Fruit fly (Drosophila melanogaster): ENCODE results near the gene CG5639.

Gene CG5639

DNA sequence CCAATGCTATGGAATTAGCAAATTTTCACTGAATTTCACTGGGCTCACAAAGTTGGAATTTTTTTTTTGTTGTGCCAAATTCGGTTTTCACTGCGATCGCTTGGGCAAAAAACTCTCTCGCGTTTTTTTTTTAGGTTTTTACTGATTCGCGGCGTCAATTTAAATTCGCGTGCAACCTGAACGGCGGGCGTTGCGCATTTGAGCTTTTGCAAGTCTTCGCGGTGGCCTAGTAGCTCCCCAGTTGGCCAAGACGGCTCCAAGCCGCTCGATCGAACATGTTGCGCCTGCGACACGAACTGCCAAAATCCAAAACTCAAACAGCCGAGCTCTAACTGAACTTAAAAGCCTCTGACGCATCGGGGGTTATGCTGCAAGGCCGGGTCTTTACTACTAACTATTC is at the start of gene CG5639:
TSS of gene CG5639 (minus strand) at position 152 of the 400 bp plus-strand sequence.
- no peak for TF ChIP-seq CG5204 (GFP tag; optimal IDR thresholded peaks at IDR 0.05)
- TF ChIP-seq Clk (GFP tag; optimal IDR thresholded peaks at IDR 0.05), result no peak
- no peak for TF ChIP-seq toe (GFP tag; optimal IDR thresholded peaks at IDR 0.05)
- no peak for TF ChIP-seq ovo (GFP tag; optimal IDR thresholded peaks at IDR 0.05)
- no peak for TF ChIP-seq Crg-1 (GFP tag; optimal IDR thresholded peaks at IDR 0.05)
- no peak for TF ChIP-seq kay (GFP tag; ENCODE audit: borderline replicate concordance)
- TF ChIP-seq CG14711 (tag; optimal IDR thresholded peaks at IDR 0.05), result no peak
- TF ChIP-seq pad (GFP tag; optimal IDR thresholded peaks at IDR 0.05), result no peak
- TF ChIP-seq cic (GFP tag; optimal IDR thresholded peaks at IDR 0.05), result no peak
- no peak for TF ChIP-seq CG11617 (GFP tag; optimal IDR thresholded peaks at IDR 0.05)
- no peak for TF ChIP-seq CG12768 (GFP tag; optimal IDR thresholded peaks at IDR 0.05)
- no peak for TF ChIP-seq tj (GFP tag; optimal IDR thresholded peaks at IDR 0.05)
- TF ChIP-seq cnc (optimal IDR thresholded peaks at IDR 0.05), result no peak
- no peak for TF ChIP-seq Hr96 (GFP tag; optimal IDR thresholded peaks at IDR 0.05)
- TF ChIP-seq CG1620 (GFP tag; optimal IDR thresholded peaks at IDR 0.05), result no peak
- TF ChIP-seq CG33017 (tag; optimal IDR thresholded peaks at IDR 0.05), result no peak
- no peak for TF ChIP-seq bab1 (GFP tag; optimal IDR thresholded peaks at IDR 0.05)
- no peak for TF ChIP-seq CG7045 (GFP tag; optimal IDR thresholded peaks at IDR 0.05)
- TF ChIP-seq Mnt (GFP tag; optimal IDR thresholded peaks at IDR 0.05), result no peak
- no peak for TF ChIP-seq CG7101 (tag; optimal IDR thresholded peaks at IDR 0.05)

DNA sequence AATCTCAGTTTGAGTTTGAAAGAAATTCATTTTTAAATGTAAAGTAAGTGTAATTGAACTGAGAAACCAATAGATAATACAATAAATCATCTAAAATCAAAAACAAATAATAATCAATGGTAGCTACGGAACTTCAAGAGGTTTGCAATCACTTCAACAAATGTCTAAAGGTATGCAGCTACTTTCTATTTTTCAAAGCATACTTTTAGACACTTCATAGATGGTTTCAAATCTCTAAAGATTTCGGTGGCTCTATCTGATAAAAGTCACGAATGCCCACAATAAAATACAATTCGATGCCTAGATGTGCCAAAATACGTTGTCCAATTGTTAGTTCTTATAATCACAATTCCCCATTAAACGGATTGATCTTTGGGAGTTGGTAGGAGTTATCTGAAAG is 47.1 kb upstream of the CG5639 start:
- TF ChIP-seq Mnt (GFP tag; optimal IDR thresholded peaks at IDR 0.05) (no peak), pad (GFP tag; optimal IDR thresholded peaks at IDR 0.05) (no peak), Hr96 (GFP tag; optimal IDR thresholded peaks at IDR 0.05) (no peak), CG5204 (GFP tag; optimal IDR thresholded peaks at IDR 0.05) (no peak), kay (GFP tag; ENCODE audit: borderline replicate concordance) (no peak), bab1 (GFP tag; optimal IDR thresholded peaks at IDR 0.05) (no peak), CG1620 (GFP tag; optimal IDR thresholded peaks at IDR 0.05) (no peak), toe (GFP tag; optimal IDR thresholded peaks at IDR 0.05) (no peak), CG33017 (tag; optimal IDR thresholded peaks at IDR 0.05) (no peak), tj (GFP tag; optimal IDR thresholded peaks at IDR 0.05) (no peak)

DNA sequence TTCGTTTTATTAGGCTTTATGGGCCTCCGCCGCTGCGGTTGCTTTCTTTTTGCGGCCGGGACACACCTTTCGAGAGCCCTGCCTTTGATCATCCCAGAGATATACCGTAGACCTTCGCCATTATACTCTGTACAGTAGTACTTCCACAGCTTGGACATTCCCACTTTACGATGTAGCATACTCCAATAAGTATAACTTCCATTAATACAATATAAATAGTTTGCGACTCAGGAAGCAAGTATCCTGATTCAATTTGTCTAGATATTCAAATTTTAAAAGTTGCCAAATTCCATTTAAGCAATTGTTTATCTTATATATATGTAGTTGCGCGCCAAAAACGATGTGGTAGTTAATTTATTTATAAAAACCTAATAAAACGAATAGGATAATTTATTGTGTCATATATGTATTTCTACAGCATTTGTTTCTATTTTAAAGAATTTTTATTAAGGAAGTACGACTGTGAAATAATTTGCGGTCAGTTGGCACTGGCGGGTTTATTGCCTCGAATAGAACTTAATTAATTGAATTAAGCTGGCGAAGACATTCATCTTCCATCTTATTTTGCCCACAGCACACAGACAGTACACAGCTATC is 41.4 kb upstream of the CG5639 start:
- TF ChIP-seq Crg-1 (GFP tag; optimal IDR thresholded peaks at IDR 0.05), result no peak
- TF ChIP-seq CG5204 (GFP tag; optimal IDR thresholded peaks at IDR 0.05), result no peak
- TF ChIP-seq bab1 (GFP tag; optimal IDR thresholded peaks at IDR 0.05), result no peak
- TF ChIP-seq CG33017 (tag; optimal IDR thresholded peaks at IDR 0.05), result no peak
- TF ChIP-seq Clk (GFP tag; optimal IDR thresholded peaks at IDR 0.05), result no peak
- TF ChIP-seq kay (GFP tag; ENCODE audit: borderline replicate concordance), result no peak
- no peak for TF ChIP-seq CG12768 (GFP tag; optimal IDR thresholded peaks at IDR 0.05)
- no peak for TF ChIP-seq pad (GFP tag; optimal IDR thresholded peaks at IDR 0.05)
- TF ChIP-seq CG7045 (GFP tag; optimal IDR thresholded peaks at IDR 0.05), result no peak

DNA sequence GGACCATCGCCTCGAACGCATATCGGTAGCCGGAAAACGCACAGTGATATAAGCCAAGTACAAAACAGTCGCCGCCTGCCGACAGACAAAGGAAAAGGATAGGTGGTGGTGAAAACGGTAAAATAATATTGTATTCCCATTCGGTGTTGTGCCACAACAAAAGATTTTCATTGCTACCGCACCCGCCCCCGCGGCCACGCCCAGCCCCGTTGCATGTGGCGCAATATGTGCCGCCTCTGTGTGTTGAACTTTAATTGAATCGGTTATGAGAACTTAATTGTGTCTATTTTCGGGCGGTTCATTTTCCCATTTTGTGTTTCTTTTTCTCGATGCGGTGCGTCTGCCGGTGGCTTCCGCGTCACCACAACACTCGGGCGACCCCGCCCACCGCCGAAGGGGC is 40.8 kb upstream of the CG5639 start:
- no peak for TF ChIP-seq CG1620 (GFP tag; optimal IDR thresholded peaks at IDR 0.05)

DNA sequence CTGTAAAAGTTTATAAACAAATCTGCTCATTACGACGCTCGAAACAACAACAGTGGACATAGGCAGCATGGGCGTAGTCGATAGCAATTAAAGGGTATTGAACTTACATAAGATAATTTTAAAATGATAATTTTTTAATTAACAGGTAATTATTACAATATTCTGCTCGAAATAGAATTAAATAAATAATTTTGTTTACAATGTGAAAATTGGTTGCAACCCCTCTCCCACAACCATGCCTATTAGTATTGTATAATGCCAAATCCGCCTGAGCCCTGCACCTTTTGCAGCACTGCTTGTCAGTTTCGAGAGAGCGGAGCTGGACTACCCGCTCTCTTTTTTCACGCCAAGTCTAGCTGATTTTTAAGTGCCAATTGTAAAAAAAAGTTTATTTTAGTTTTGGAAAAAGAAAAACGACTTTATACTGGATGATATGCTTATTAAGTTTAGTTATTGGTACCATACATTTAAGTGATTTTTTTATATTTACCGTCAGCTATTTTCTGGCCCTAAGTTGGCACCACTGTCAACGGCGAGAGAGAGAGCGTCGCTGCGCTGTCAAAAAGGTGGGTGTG is 40.2 kb upstream of the CG5639 start, which contains the start of the genes CG5611 and Mtl:
TSS of gene CG5611 (minus strand) at position 51 of the 575 bp plus-strand sequence.
TSS of gene Mtl (plus strand) at position 403 of the 575 bp plus-strand sequence.
- TF ChIP-seq toe (GFP tag; optimal IDR thresholded peaks at IDR 0.05) (peak; percentile 100), CG33017 (tag; optimal IDR thresholded peaks at IDR 0.05) (peak; percentile 100), Clk (GFP tag; optimal IDR thresholded peaks at IDR 0.05) (peak; percentile 99), cic (GFP tag; optimal IDR thresholded peaks at IDR 0.05) (peak; percentile 95), CG7045 (GFP tag; optimal IDR thresholded peaks at IDR 0.05) (peak; percentile 100), CG14711 (tag; optimal IDR thresholded peaks at IDR 0.05) (peak; percentile 99), CG11617 (GFP tag; optimal IDR thresholded peaks at IDR 0.05) (peak; percentile 99), CG5204 (GFP tag; optimal IDR thresholded peaks at IDR 0.05) (peak; percentile 99), pad (GFP tag; optimal IDR thresholded peaks at IDR 0.05) (peak; percentile 96), ovo (GFP tag; optimal IDR thresholded peaks at IDR 0.05) (peak; percentile 100), Crg-1 (GFP tag; optimal IDR thresholded peaks at IDR 0.05) (peak; percentile 100), bab1 (GFP tag; optimal IDR thresholded peaks at IDR 0.05) (peak; percentile 100), Mnt (GFP tag; optimal IDR thresholded peaks at IDR 0.05) (peak; percentile 97), tj (GFP tag; optimal IDR thresholded peaks at IDR 0.05) (peak; percentile 96), kay (GFP tag; ENCODE audit: borderline replicate concordance) (peak; percentile 98), Hr96 (GFP tag; optimal IDR thresholded peaks at IDR 0.05) (peak; percentile 96), CG1620 (GFP tag; optimal IDR thresholded peaks at IDR 0.05) (peak; percentile 100), cnc (optimal IDR thresholded peaks at IDR 0.05) (no peak), CG7101 (tag; optimal IDR thresholded peaks at IDR 0.05) (peak; percentile 100), CG12768 (GFP tag; optimal IDR thresholded peaks at IDR 0.05) (peak; percentile 100)

DNA sequence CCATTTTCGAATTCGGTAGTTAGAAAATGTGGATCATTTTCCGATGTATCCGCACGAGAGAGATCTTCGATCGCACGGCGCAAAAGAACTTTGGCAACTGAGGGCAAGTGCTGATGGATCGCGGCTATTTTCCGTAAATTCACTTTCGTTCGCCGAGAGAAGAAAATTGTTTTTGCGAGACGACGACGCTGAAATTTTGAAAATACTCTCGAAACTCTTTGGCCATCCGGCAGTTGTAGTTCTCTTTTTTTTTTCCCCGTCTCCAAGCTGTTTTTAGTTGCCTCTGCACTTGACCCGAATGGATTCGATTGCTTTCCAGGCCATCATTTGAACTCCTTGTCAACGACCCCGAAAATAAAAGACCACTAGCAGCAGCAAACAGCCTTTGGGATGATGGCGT is 30.0 kb upstream of the CG5639 start, which contains the start of gene CG5612:
TSS of gene CG5612 (minus strand) at position 101 of the 400 bp plus-strand sequence.
- TF ChIP-seq CG1620 (GFP tag; optimal IDR thresholded peaks at IDR 0.05), result no peak
- TF ChIP-seq CG5204 (GFP tag; optimal IDR thresholded peaks at IDR 0.05), result no peak
- TF ChIP-seq Clk (GFP tag; optimal IDR thresholded peaks at IDR 0.05), result no peak
- no peak for TF ChIP-seq tj (GFP tag; optimal IDR thresholded peaks at IDR 0.05)
- TF ChIP-seq kay (GFP tag; ENCODE audit: borderline replicate concordance), result peak; percentile 25
- no peak for TF ChIP-seq cic (GFP tag; optimal IDR thresholded peaks at IDR 0.05)
- no peak for TF ChIP-seq toe (GFP tag; optimal IDR thresholded peaks at IDR 0.05)
- no peak for TF ChIP-seq CG14711 (tag; optimal IDR thresholded peaks at IDR 0.05)
